Fruit fly (Drosophila melanogaster): ENCODE data around the gene IntS4.

dm6 chrX:8569639-8570038, 11.1 kb upstream of the IntS4 start:
- TF ChIP-seq pan (optimal IDR thresholded peaks at IDR 0.05) (no peak), CG8478 (optimal IDR thresholded peaks at IDR 0.05) (no peak), usp (GFP tag; optimal IDR thresholded peaks at IDR 0.05) (no peak)
